Fruit fly (Drosophila melanogaster): ENCODE results near the gene CG11052.

The CG11052 gene

dm6 chr3R:7969702-7970175 is 39.4 kb downstream of the CG11052 start (continued):
- TF ChIP-seq CG32006 (GFP tag; optimal IDR thresholded peaks at IDR 0.05), result peak; percentile 90
- TF ChIP-seq CG10631 (GFP tag; optimal IDR thresholded peaks at IDR 0.05), result peak; percentile 79
- TF ChIP-seq CG11294 (GFP tag; IDR thresholded peaks at IDR 0.05), result peak; percentile 72
- no peak for TF ChIP-seq fkh (GFP tag; optimal IDR thresholded peaks at IDR 0.05)
- TF ChIP-seq esn (GFP tag; optimal IDR thresholded peaks at IDR 0.05), result peak; percentile 73
- TF ChIP-seq Hr39 (GFP tag; optimal IDR thresholded peaks at IDR 0.05), result peak; percentile 58
- TF ChIP-seq Gug (GFP tag; IDR thresholded peaks at IDR 0.05), result peak; percentile 70
- peak; percentile 62 for TF ChIP-seq Sox102F (GFP tag; optimal IDR thresholded peaks at IDR 0.05)
- peak; percentile 82 for TF ChIP-seq Lpt (GFP tag; optimal IDR thresholded peaks at IDR 0.05)
- TF ChIP-seq topi (GFP tag; optimal IDR thresholded peaks at IDR 0.05), result peak; percentile 78
- peak; percentile 73 for TF ChIP-seq CG11762 (GFP tag; optimal IDR thresholded peaks at IDR 0.05; ENCODE audit: insufficient read depth)
- peak; percentile 80 for TF ChIP-seq spab (GFP tag; optimal IDR thresholded peaks at IDR 0.05)
- peak; percentile 81 for TF ChIP-seq CG4318 (GFP tag; optimal IDR thresholded peaks at IDR 0.05)
- no peak for TF ChIP-seq Hr38 (GFP tag; optimal IDR thresholded peaks at IDR 0.05)
- TF ChIP-seq svp (GFP tag), result peak; percentile 25
- peak; percentile 84 for TF ChIP-seq CG6163 (GFP tag; IDR thresholded peaks at IDR 0.05)
- peak; percentile 69 for TF ChIP-seq lz (GFP tag; optimal IDR thresholded peaks at IDR 0.05)
- peak; percentile 58 for TF ChIP-seq CG34406 (GFP tag; optimal IDR thresholded peaks at IDR 0.05)
- peak; percentile 92 for TF ChIP-seq CG8119 (GFP tag; IDR thresholded peaks at IDR 0.05)
- peak; percentile 77 for TF ChIP-seq achi (GFP tag; optimal IDR thresholded peaks at IDR 0.05)
- peak; percentile 82 for TF ChIP-seq Ets96B (tag; optimal IDR thresholded peaks at IDR 0.05)
- TF ChIP-seq fd85E (GFP tag; optimal IDR thresholded peaks at IDR 0.05), result no peak
- TF ChIP-seq CG6808 (GFP tag; optimal IDR thresholded peaks at IDR 0.05), result peak; percentile 83
- TF ChIP-seq Eip93F (GFP tag; optimal IDR thresholded peaks at IDR 0.05), result no peak
- peak; percentile 59 for TF ChIP-seq CG8632 (GFP tag; optimal IDR thresholded peaks at IDR 0.05)
- peak; percentile 74 for TF ChIP-seq Sox14 (GFP tag; optimal IDR thresholded peaks at IDR 0.05)
- peak; percentile 84 for TF ChIP-seq CG3032 (tag; optimal IDR thresholded peaks at IDR 0.05)
- TF ChIP-seq acj6 (GFP tag; optimal IDR thresholded peaks at IDR 0.05), result peak; percentile 74
- TF ChIP-seq ss (GFP tag; optimal IDR thresholded peaks at IDR 0.05), result peak; percentile 73 to 78
- TF ChIP-seq salr (GFP tag; optimal IDR thresholded peaks at IDR 0.05), result peak in 1 of 2 experiments; percentile 80
- peak; percentile 87 for TF ChIP-seq eg (GFP tag; IDR thresholded peaks at IDR 0.05)
- TF ChIP-seq net (GFP tag; optimal IDR thresholded peaks at IDR 0.05), result peak; percentile 73
- TF ChIP-seq CG6792 (GFP tag; optimal IDR thresholded peaks at IDR 0.05), result peak; percentile 71
- peak; percentile 72 for TF ChIP-seq fd59A (GFP tag; optimal IDR thresholded peaks at IDR 0.05)
- peak; percentile 89 for TF ChIP-seq CG3919 (GFP tag; optimal IDR thresholded peaks at IDR 0.05)
- TF ChIP-seq Met (GFP tag; optimal IDR thresholded peaks at IDR 0.05), result peak; percentile 55
- peak; percentile 66 for TF ChIP-seq CG9139 (GFP tag; optimal IDR thresholded peaks at IDR 0.05)
- peak; percentile 41 for TF ChIP-seq CG8319 (GFP tag; optimal IDR thresholded peaks at IDR 0.05)
- peak; percentile 90 for TF ChIP-seq CG15336 (GFP tag; IDR thresholded peaks at IDR 0.05)
- peak; percentile 72 for TF ChIP-seq pdm3 (GFP tag; optimal IDR thresholded peaks at IDR 0.05)

DNA sequence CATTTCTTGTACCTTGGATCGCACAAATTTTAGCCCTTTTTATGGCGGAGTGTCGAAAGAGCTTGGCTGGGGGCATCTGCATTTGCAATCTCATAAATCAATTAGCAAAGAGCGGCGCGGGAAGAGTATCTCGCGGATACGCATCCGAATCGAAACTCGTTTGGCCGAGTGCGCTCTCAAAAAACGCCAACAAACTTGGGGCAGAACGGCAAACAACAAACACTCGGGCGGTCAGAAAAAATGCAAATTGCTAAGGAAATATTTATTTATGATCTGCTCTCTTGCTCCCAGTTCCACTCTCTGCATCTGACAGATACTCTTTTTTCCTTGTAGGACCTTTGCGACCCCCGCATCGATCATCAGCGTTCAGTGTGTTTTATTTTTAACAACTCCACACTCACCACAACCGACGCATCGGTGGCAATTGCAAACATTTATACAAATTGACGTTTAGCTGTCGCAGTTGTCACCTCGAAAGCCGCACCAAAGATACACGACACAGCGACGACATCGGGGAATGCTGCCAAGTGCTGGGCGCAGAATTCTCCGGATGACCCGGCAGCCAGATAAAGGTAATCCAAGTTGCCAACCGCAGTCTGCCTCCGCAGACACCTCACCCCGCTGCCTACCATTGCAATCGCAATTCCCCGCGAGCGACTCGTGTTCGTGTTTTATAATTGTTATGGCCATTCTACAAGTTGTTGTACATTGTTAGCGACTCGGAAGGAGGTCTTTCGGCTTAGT is 40.0 kb downstream of the CG11052 start:
- TF ChIP-seq salr (GFP tag; optimal IDR thresholded peaks at IDR 0.05) (no peak), CG6808 (GFP tag; optimal IDR thresholded peaks at IDR 0.05) (no peak), CG8319 (GFP tag; optimal IDR thresholded peaks at IDR 0.05) (no peak), OdsH (GFP tag; optimal IDR thresholded peaks at IDR 0.05) (no peak), Ets21C (GFP tag; optimal IDR thresholded peaks at IDR 0.05) (no peak), Eip75B (GFP tag; optimal IDR thresholded peaks at IDR 0.05) (no peak), CG11294 (GFP tag; IDR thresholded peaks at IDR 0.05) (no peak), CG7368 (GFP tag; optimal IDR thresholded peaks at IDR 0.05) (no peak), CG10669 (GFP tag; optimal IDR thresholded peaks at IDR 0.05) (no peak), pdm3 (GFP tag; optimal IDR thresholded peaks at IDR 0.05) (no peak), CG11762 (GFP tag; optimal IDR thresholded peaks at IDR 0.05; ENCODE audit: insufficient read depth) (no peak), achi (GFP tag; optimal IDR thresholded peaks at IDR 0.05) (no peak), Hr38 (GFP tag; optimal IDR thresholded peaks at IDR 0.05) (no peak), cyc (GFP tag; optimal IDR thresholded peaks at IDR 0.05) (no peak), CG15336 (GFP tag; IDR thresholded peaks at IDR 0.05) (no peak), Lpt (GFP tag; optimal IDR thresholded peaks at IDR 0.05) (no peak), CG34406 (GFP tag; optimal IDR thresholded peaks at IDR 0.05) (no peak), dsx (GFP tag; optimal IDR thresholded peaks at IDR 0.05; ENCODE audit: poor library complexity, severe bottlenecking) (peak; percentile 98), CG6854 (GFP tag; optimal IDR thresholded peaks at IDR 0.05) (peak; percentile 20), Sox15 (GFP tag; optimal IDR thresholded peaks at IDR 0.05) (no peak), svp (GFP tag) (peak; percentile 95)

Measured in whole organism, prepupa.